Worm (Caenorhabditis elegans) whole organism, L1 larva: ENCODE results near the gene dmsr-4.

Experiments used
- nhr-11 ChIP-seq: fragments of 150-350 bp; optimal IDR thresholded peaks from 2 replicates; lab custom pipeline; 2014; ENCODE audit warnings: missing biosample characterization, missing genetic modification characterization
- nhr-85 ChIP-seq: sonication (generic microtip); peaks from one replicate; lab custom pipeline; 2016; ENCODE audit warnings: missing genetic modification characterization, inconsistent platforms, missing compliant biosample characterization

DNA sequence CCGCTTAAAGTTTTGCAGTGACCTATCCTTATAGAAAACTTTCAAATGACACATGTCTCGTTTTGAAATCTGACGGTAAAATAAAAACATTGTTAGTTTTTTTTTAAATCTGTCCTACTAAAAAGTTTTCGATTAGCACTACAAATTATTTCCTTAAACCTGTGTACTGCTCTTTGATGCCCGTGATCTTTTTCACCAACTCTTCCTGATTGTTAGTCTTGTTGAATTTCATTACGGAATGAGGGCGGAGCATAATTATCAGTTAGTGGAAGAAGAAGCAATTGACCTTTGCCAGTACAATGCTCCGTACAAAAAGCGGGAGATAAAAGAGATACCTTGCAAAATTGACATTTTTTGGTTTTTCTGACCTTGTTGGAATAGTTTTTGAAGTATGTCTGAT lies 49.7 kb downstream of the dmsr-4 start, which contains the start of gene K01A2.4:
- TF ChIP-seq nhr-11 (no peak), nhr-85 (tag; lab: Kevin White, UChicago) (no peak)
